Fruit fly (Drosophila melanogaster) whole organism, embryonic: ENCODE measurements around the gene CG7227.

Experiments
- Atf6 ChIP-seq: fragments of 200-800 bp; sonication (Bioruptor generic); IDR thresholded peaks from 2 replicates; pipeline ENCODE4 v1.3.6; 2022; ENCODE audit warnings: missing biosample characterization, missing genetic modification characterization
- B-H1 ChIP-seq: fragments of 200-800 bp; sonication (Bioruptor generic); IDR thresholded peaks from 3 replicates; pipeline ENCODE4 v1.3.6; 2022; ENCODE audit warnings: missing biosample characterization, missing genetic modification characterization
- CG10654 ChIP-seq: fragments of 200-800 bp; sonication (Bioruptor generic); optimal IDR thresholded peaks from 2 replicates; lab custom pipeline; 2016; ENCODE audit warnings: missing biosample characterization, missing genetic modification characterization
- CG11085 ChIP-seq: fragments of 200-800 bp; sonication (Bioruptor generic); IDR thresholded peaks from 2 replicates; pipeline ENCODE4 v1.3.6; 2022; ENCODE audit warnings: missing biosample characterization, missing genetic modification characterization
- CG13624 ChIP-seq: fragments of 200-800 bp; sonication (Bioruptor generic); optimal IDR thresholded peaks from 2 replicates; lab custom pipeline; 2016; ENCODE audit warnings: missing biosample characterization, missing genetic modification characterization
- CG13894 ChIP-seq: fragments of 200-800 bp; sonication (Bioruptor generic); optimal IDR thresholded peaks from 3 replicates; lab custom pipeline; 2018; ENCODE audit warnings: missing biosample characterization, mild to moderate bottlenecking, missing genetic modification characterization, moderate library complexity
- CG14441 ChIP-seq: fragments of 200-800 bp; sonication (Bioruptor generic); IDR thresholded peaks from 2 replicates; pipeline ENCODE4 v1.3.6; 2022; ENCODE audit warnings: missing biosample characterization, missing genetic modification characterization
- CG15514 ChIP-seq: fragments of 200-800 bp; sonication (Bioruptor generic); optimal IDR thresholded peaks from 3 replicates; lab custom pipeline; 2017; ENCODE audit warnings: missing biosample characterization, missing genetic modification characterization, mild to moderate bottlenecking, moderate library complexity, missing genetic modification reagents
- CG17186 ChIP-seq: fragments of 200-800 bp; sonication (Bioruptor generic); optimal IDR thresholded peaks from 3 replicates; lab custom pipeline; 2017; ENCODE audit warnings: missing biosample characterization, missing genetic modification reagents, missing genetic modification characterization
- CG17328 ChIP-seq: fragments of 200-800 bp; sonication (Bioruptor generic); IDR thresholded peaks from 2 replicates; pipeline ENCODE4 v1.3.6; 2022; ENCODE audit warnings: missing biosample characterization, missing genetic modification characterization
- CG2116 ChIP-seq: fragments of 200-800 bp; sonication (Bioruptor generic); optimal IDR thresholded peaks from 3 replicates; lab custom pipeline; 2018; ENCODE audit warnings: missing biosample characterization, mild to moderate bottlenecking, missing genetic modification characterization
- CG2875 ChIP-seq: fragments of 200-800 bp; sonication (Bioruptor generic); optimal IDR thresholded peaks from 2 replicates; lab custom pipeline; 2017; ENCODE audit warnings: missing biosample characterization, mild to moderate bottlenecking, missing genetic modification characterization, missing genetic modification reagents
- CG32772 ChIP-seq: fragments of 200-800 bp; sonication (Bioruptor generic); IDR thresholded peaks from 2 replicates; pipeline ENCODE4 v1.3.6; 2022; ENCODE audit warnings: missing biosample characterization, missing genetic modification characterization
- CG3281 ChIP-seq: fragments of 200-800 bp; sonication (Bioruptor generic); optimal IDR thresholded peaks from 3 replicates; lab custom pipeline; 2017; ENCODE audit warnings: missing biosample characterization, mild to moderate bottlenecking, missing genetic modification characterization
- CG33557 ChIP-seq: fragments of 200-800 bp; sonication (Bioruptor generic); optimal IDR thresholded peaks from 2 replicates; lab custom pipeline; 2019; ENCODE audit warnings: missing biosample characterization, mild to moderate bottlenecking, missing genetic modification characterization, moderate library complexity
- CG34422 ChIP-seq: fragments of 200-800 bp; sonication (Bioruptor generic); IDR thresholded peaks from 3 replicates; pipeline ENCODE4 v1.3.6; 2022; ENCODE audit warnings: missing biosample characterization, missing genetic modification characterization
- CG3726 ChIP-seq: fragments of 200-800 bp; sonication (Bioruptor generic); IDR thresholded peaks from 3 replicates; pipeline ENCODE4, ENCODE4 v1.3.6; 2022; ENCODE audit warnings: missing biosample characterization, missing genetic modification characterization
- CG4282 ChIP-seq: fragments of 200-800 bp; sonication (Bioruptor generic); optimal IDR thresholded peaks from 2 replicates; lab custom pipeline; 2016; ENCODE audit warnings: missing biosample characterization, missing genetic modification characterization
- CG6175 ChIP-seq: fragments of 200-800 bp; sonication (Bioruptor generic); IDR thresholded peaks from 3 replicates; pipeline ENCODE4 v1.3.6; 2022; ENCODE audit warnings: missing biosample characterization, missing genetic modification characterization
- CG6813 ChIP-seq: fragments of 200-800 bp; sonication (Bioruptor generic); optimal IDR thresholded peaks from 2 replicates; lab custom pipeline; 2017; ENCODE audit warnings: missing biosample characterization, missing genetic modification characterization, mild to moderate bottlenecking, moderate library complexity, missing genetic modification reagents
- CG7928 ChIP-seq: fragments of 200-800 bp; sonication (Bioruptor generic); optimal IDR thresholded peaks from 2 replicates; lab custom pipeline; 2017; ENCODE audit warnings: missing biosample characterization, mild to moderate bottlenecking, missing genetic modification characterization
- Doc2 ChIP-seq: fragments of 200-800 bp; sonication (Bioruptor generic); IDR thresholded peaks from 2 replicates; pipeline ENCODE4 v1.3.6; 2022; ENCODE audit warnings: missing biosample characterization, missing genetic modification characterization
- Gsc ChIP-seq: fragments of 200-800 bp; sonication (Bioruptor generic); IDR thresholded peaks from 2 replicates; pipeline ENCODE4 v1.3.6; 2022; ENCODE audit warnings: missing biosample characterization, missing genetic modification characterization
- HHEX ChIP-seq: fragments of 200-800 bp; sonication (Bioruptor generic); optimal IDR thresholded peaks from 3 replicates; lab custom pipeline; 2017; ENCODE audit warnings: missing biosample characterization, mild to moderate bottlenecking, missing genetic modification characterization, missing genetic modification reagents
- Hr78 ChIP-seq, 2 experiments: fragments of 200-800 bp in 1 of 2; fragments of >200 bp in 1 of 2; sonication (Bioruptor generic) in 1 of 2; optimal IDR thresholded peaks; 2 replicates each; lab custom pipeline; 2017 to 2019; ENCODE audit warnings: missing biosample characterization in 2 of 2, missing genetic modification characterization in 2 of 2, mild to moderate bottlenecking in 1 of 2, moderate library complexity in 1 of 2
- MESR4 ChIP-seq: fragments of 200-800 bp; sonication (Bioruptor generic); optimal IDR thresholded peaks from 2 replicates; lab custom pipeline; 2018; ENCODE audit warnings: missing biosample characterization, mild to moderate bottlenecking, missing genetic modification characterization, moderate library complexity
- Neu2 ChIP-seq: fragments of 200-800 bp; sonication (Bioruptor generic); optimal IDR thresholded peaks from 3 replicates; lab custom pipeline; 2016; ENCODE audit warnings: missing biosample characterization, missing genetic modification characterization, borderline replicate concordance
- Oli ChIP-seq: fragments of 200-800 bp; sonication (Bioruptor generic); optimal IDR thresholded peaks from 2 replicates; lab custom pipeline; 2018; ENCODE audit warnings: missing biosample characterization, mild to moderate bottlenecking, missing genetic modification characterization, moderate library complexity
- Optix ChIP-seq: fragments of 200-800 bp; sonication (Bioruptor generic); IDR thresholded peaks from 3 replicates; pipeline ENCODE4 v1.3.6; 2022; ENCODE audit warnings: missing biosample characterization, missing genetic modification characterization
- Sry-δ ChIP-seq: fragments of 200-800 bp; sonication (Bioruptor generic); optimal IDR thresholded peaks from 2 replicates; lab custom pipeline; 2016; ENCODE audit warnings: missing biosample characterization, missing genetic modification characterization
- bowl ChIP-seq: fragments of 200-800 bp; sonication (Bioruptor generic); IDR thresholded peaks from 2 replicates; pipeline ENCODE4 v1.3.6; 2022; ENCODE audit warnings: missing biosample characterization, missing genetic modification characterization
- crp ChIP-seq, 2 experiments: fragments of 200-800 bp; sonication (Bioruptor generic); optimal IDR thresholded peaks; 2 replicates in 1 of 2; 3 replicates in 1 of 2; lab custom pipeline; 2017; ENCODE audit warnings: missing biosample characterization in 2 of 2, missing genetic modification characterization in 2 of 2, mild to moderate bottlenecking in 1 of 2, moderate library complexity in 1 of 2
- dysf ChIP-seq: fragments of 200-800 bp; sonication (Bioruptor generic); IDR thresholded peaks from 3 replicates; pipeline ENCODE4 v1.3.6; 2022; ENCODE audit warnings: missing biosample characterization, missing genetic modification characterization
- eyg ChIP-seq: fragments of 200-800 bp; sonication (Bioruptor generic); optimal IDR thresholded peaks from 3 replicates; lab custom pipeline; 2016; ENCODE audit warnings: missing biosample characterization, missing genetic modification characterization
- fd96Cb ChIP-seq: fragments of 200-800 bp; sonication (Bioruptor generic); optimal IDR thresholded peaks from 2 replicates; lab custom pipeline; 2018; ENCODE audit warnings: missing biosample characterization, mild to moderate bottlenecking, missing genetic modification characterization, moderate library complexity
- gem ChIP-seq: fragments of 200-800 bp; sonication (Bioruptor generic); optimal IDR thresholded peaks from 2 replicates; lab custom pipeline; 2019; ENCODE audit warnings: missing biosample characterization, mild to moderate bottlenecking, missing genetic modification characterization, moderate library complexity
- nerfin-2 ChIP-seq: fragments of 200-800 bp; sonication (Bioruptor generic); IDR thresholded peaks from 2 replicates; pipeline ENCODE4 v1.3.6; 2022; ENCODE audit warnings: missing biosample characterization, missing genetic modification characterization; ENCODE audit not compliant: partially characterized antibody
- nom ChIP-seq: fragments of 200-800 bp; sonication (Bioruptor generic); optimal IDR thresholded peaks from 2 replicates; lab custom pipeline; 2017; ENCODE audit warnings: missing biosample characterization, missing genetic modification characterization, mild to moderate bottlenecking, moderate library complexity, missing genetic modification reagents
- oc ChIP-seq: fragments of 200-800 bp; sonication (Bioruptor generic); optimal IDR thresholded peaks from 2 replicates; lab custom pipeline; 2018; ENCODE audit warnings: missing biosample characterization, mild to moderate bottlenecking, missing genetic modification characterization, moderate library complexity
- otp ChIP-seq: fragments of 200-800 bp; sonication (Bioruptor generic); IDR thresholded peaks from 3 replicates; pipeline ENCODE4, ENCODE4 v1.3.6; 2022; ENCODE audit warnings: missing biosample characterization, missing genetic modification characterization
- pan ChIP-seq, 4 experiments: fragments of >200 bp in 3 of 4; fragments of 200-800 bp in 1 of 4; sonication (Bioruptor generic) in 1 of 4; optimal IDR thresholded peaks in 3 of 4; IDR thresholded peaks in 1 of 4; 2 replicates each; pipeline versions ENCODE4 v1.3.6 to Lab custom; 2017 to 2022; ENCODE audit warnings: missing biosample characterization in 2 of 4, missing genetic modification characterization in 2 of 4, mixed read lengths in 1 of 4
- pnt ChIP-seq: fragments of 200-800 bp; sonication (Bioruptor generic); optimal IDR thresholded peaks from 3 replicates; lab custom pipeline; 2016; ENCODE audit warnings: missing biosample characterization, missing genetic modification characterization
- repo ChIP-seq: fragments of 200-800 bp; sonication (Bioruptor generic); optimal IDR thresholded peaks from 2 replicates; lab custom pipeline; 2016; ENCODE audit warnings: missing biosample characterization, missing genetic modification characterization
- row ChIP-seq: fragments of 200-800 bp; sonication (Bioruptor generic); IDR thresholded peaks from 3 replicates; pipeline ENCODE4 v1.3.6; 2022; ENCODE audit warnings: missing biosample characterization, missing genetic modification characterization
- salm ChIP-seq: fragments of 200-800 bp; sonication (Bioruptor generic); optimal IDR thresholded peaks from 2 replicates; lab custom pipeline; 2018; ENCODE audit warnings: missing biosample characterization, mild to moderate bottlenecking, missing genetic modification characterization
- slou ChIP-seq: fragments of 200-800 bp; sonication (Bioruptor generic); optimal IDR thresholded peaks from 3 replicates; lab custom pipeline; 2016; ENCODE audit warnings: missing biosample characterization, missing genetic modification characterization
- sr ChIP-seq: fragments of 200-800 bp; sonication (Bioruptor generic); IDR thresholded peaks from 3 replicates; pipeline ENCODE4 v1.3.6; 2022; ENCODE audit warnings: missing biosample characterization, missing genetic modification characterization
- tx ChIP-seq: fragments of 200-800 bp; sonication (Bioruptor generic); optimal IDR thresholded peaks from 2 replicates; lab custom pipeline; 2016; ENCODE audit warnings: missing biosample characterization, missing genetic modification characterization
- unpg ChIP-seq: fragments of 200-800 bp; sonication (Bioruptor generic); optimal IDR thresholded peaks from 3 replicates; lab custom pipeline; 2018; ENCODE audit warnings: missing biosample characterization, mild to moderate bottlenecking, missing genetic modification characterization, moderate library complexity
- zen2 ChIP-seq: fragments of 200-800 bp; sonication (Bioruptor generic); IDR thresholded peaks from 3 replicates; pipeline ENCODE4 v1.3.6; 2022; ENCODE audit warnings: missing biosample characterization, missing genetic modification characterization; ENCODE audit not compliant: partially characterized antibody

The CG7227 gene

DNA sequence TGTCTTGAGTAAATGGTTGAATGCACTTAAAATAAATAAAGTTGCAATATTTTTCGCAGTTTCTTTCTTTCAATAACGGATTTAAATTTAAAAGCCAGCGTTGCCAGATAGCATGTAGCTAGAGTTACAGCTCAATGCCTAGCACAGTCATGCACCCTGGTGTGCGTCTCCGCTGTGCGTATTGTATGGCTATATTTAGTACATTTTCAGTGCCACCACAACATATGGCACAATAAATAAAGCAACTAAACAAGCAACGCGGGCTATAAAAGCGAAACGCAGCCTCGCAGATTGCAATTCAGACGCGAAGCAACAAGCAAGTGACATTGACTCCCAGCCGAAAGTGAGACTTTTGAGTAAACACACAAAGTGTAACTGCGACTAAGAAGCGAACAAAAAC, 704 bp upstream of the CG7227 start, which contains the start of gene Sirup (continued):
- peak; percentile 60 for TF ChIP-seq Sry-δ (GFP tag; lab: Kevin White, UChicago)
- no peak for TF ChIP-seq zen2 (GFP tag; lab: Robert Waterston, UW)
- no peak for TF ChIP-seq eyg (GFP tag; lab: Kevin White, UChicago)
- no peak for TF ChIP-seq salm (tag; lab: Kevin White, UChicago)
- TF ChIP-seq oc (tag; lab: Kevin White, UChicago): no peak
- peak; percentile 52; the same call in 1 of the 3 replicates for TF ChIP-seq CG34422
- TF ChIP-seq tx (GFP tag; lab: Kevin White, UChicago): peak; percentile 14
- TF ChIP-seq Optix: no peak
- TF ChIP-seq unpg (GFP tag; lab: Kevin White, UChicago): no peak
- peak; percentile 80 for TF ChIP-seq CG15514 (GFP tag; lab: Kevin White, UChicago)
- TF ChIP-seq CG6175 (GFP tag; lab: Robert Waterston, UW): no peak
- TF ChIP-seq CG33557 (GFP tag; lab: Kevin White, UChicago): no peak
- TF ChIP-seq CG6813: no peak
- TF ChIP-seq crp (GFP tag; optimal IDR thresholded peaks at IDR 0.05; lab: Kevin White, UChicago): peak; percentile 32 to 86
- peak; percentile 55 for TF ChIP-seq MESR4 (GFP tag; lab: Kevin White, UChicago)
- no peak for TF ChIP-seq CG3726 (GFP tag; lab: Robert Waterston, UW)
- TF ChIP-seq slou: no peak
- TF ChIP-seq CG4282 (GFP tag; lab: Kevin White, UChicago): no peak
- TF ChIP-seq dysf (GFP tag; lab: Robert Waterston, UW): no peak
- TF ChIP-seq CG13624 (GFP tag; lab: Kevin White, UChicago): no peak
- peak; percentile 25; the same call in 2 of the 3 replicates for TF ChIP-seq row (GFP tag; lab: Robert Waterston, UW)
- TF ChIP-seq CG7928 (GFP tag; lab: Kevin White, UChicago): no peak
- TF ChIP-seq nom: peak; percentile 58
- TF ChIP-seq Gsc (GFP tag; lab: Robert Waterston, UW): no peak
- TF ChIP-seq CG13894: peak; percentile 35
- TF ChIP-seq otp: no peak
- TF ChIP-seq sr: 0 out of 3 replicates have a peak, but pooled peaks have one; percentile 15
- no peak for TF ChIP-seq gem (tag; lab: Kevin White, UChicago)
- TF ChIP-seq CG3281 (GFP tag; lab: Kevin White, UChicago): no peak
- no peak for TF ChIP-seq Atf6
- no peak for TF ChIP-seq B-H1
- TF ChIP-seq CG17186: peak; percentile 30
- no peak for TF ChIP-seq Neu2
- no peak for TF ChIP-seq Oli
- no peak for TF ChIP-seq Hr78 (GFP tag; optimal IDR thresholded peaks at IDR 0.05; lab: Kevin White, UChicago)
- TF ChIP-seq CG17328 (GFP tag; lab: Robert Waterston, UW): peak; percentile 35; the same call in 1 of the 2 replicates
- TF ChIP-seq fd96Cb (tag; lab: Kevin White, UChicago): no peak
- no peak for TF ChIP-seq pnt (GFP tag; lab: Kevin White, UChicago)
- TF ChIP-seq nerfin-2 (GFP tag; lab: Robert Waterston, UW): peak; percentile 38; the same call in 1 of the 2 replicates
- no peak for TF ChIP-seq repo (GFP tag; lab: Kevin White, UChicago)
- TF ChIP-seq HHEX: no peak
- no peak for TF ChIP-seq bowl (GFP tag; lab: Robert Waterston, UW)
- no peak for TF ChIP-seq Doc2 (GFP tag; lab: Robert Waterston, UW)
- no peak for TF ChIP-seq CG32772
- peak; percentile 47 for TF ChIP-seq CG2116 (GFP tag; lab: Kevin White, UChicago)
- no peak for TF ChIP-seq pan (optimal IDR thresholded peaks at IDR 0.05; lab: Kevin White, UChicago)
- no peak for TF ChIP-seq pan (GFP tag; optimal IDR thresholded peaks at IDR 0.05 in 1 of 2, IDR thresholded peaks at IDR 0.05 in 1 of 2)
- 0 out of 2 replicates have a peak, but pooled peaks have one; percentile 9 for TF ChIP-seq CG14441 (GFP tag; lab: Robert Waterston, UW)
- TF ChIP-seq CG11085 (GFP tag; lab: Robert Waterston, UW): no peak
- TF ChIP-seq CG2875 (GFP tag; lab: Kevin White, UChicago): no peak
- TF ChIP-seq CG10654 (GFP tag; lab: Kevin White, UChicago): no peak
